Worm (Caenorhabditis elegans) whole organism, late embryonic: Measurements from ENCODE around the gene sri-57.
"Not testable (repeated sequence)": the region's sequence is repeated elsewhere in the genome, so short reads cannot be mapped to it uniquely, and the experiment has no call there.

Source experiments
- C38D4.7 ChIP-seq: fragments of 200-800 bp; sonication (Bioruptor generic); optimal IDR thresholded peaks from 2 replicates; lab custom pipeline; 2018; ENCODE audit warnings: mild to moderate bottlenecking, missing genetic modification characterization, moderate library complexity, missing compliant biosample characterization
- K09A11.1 ChIP-seq: sonication (generic microtip); optimal IDR thresholded peaks from 2 replicates; lab custom pipeline; 2017; ENCODE audit warnings: antibody characterized with exemption, mild to moderate bottlenecking, missing genetic modification characterization, missing compliant biosample characterization; ENCODE audit not compliant: insufficient read depth
- Y22D7AL.16 ChIP-seq: sonication (generic microtip); optimal IDR thresholded peaks from 2 replicates; lab custom pipeline; 2016; ENCODE audit warnings: missing genetic modification characterization, missing compliant biosample characterization
- ahr-1 ChIP-seq: sonication (generic microtip); optimal IDR thresholded peaks from 2 replicates; lab custom pipeline; 2016; ENCODE audit warnings: missing genetic modification characterization, missing compliant biosample characterization
- ceh-18 ChIP-seq: sonication (generic microtip); optimal IDR thresholded peaks from 2 replicates; lab custom pipeline; 2016; ENCODE audit warnings: missing genetic modification characterization, missing compliant biosample characterization
- ceh-19 ChIP-seq: fragments of 200-800 bp; sonication (Bioruptor generic); optimal IDR thresholded peaks from 2 replicates; lab custom pipeline; 2018; ENCODE audit warnings: mild to moderate bottlenecking, missing genetic modification characterization, missing compliant biosample characterization
- ceh-22 ChIP-seq: sonication (generic microtip); optimal IDR thresholded peaks from 2 replicates; lab custom pipeline; 2017; ENCODE audit warnings: missing biosample characterization, missing genetic modification characterization
- ceh-24 ChIP-seq: sonication (generic microtip); optimal IDR thresholded peaks from 2 replicates; lab custom pipeline; 2016; ENCODE audit warnings: mild to moderate bottlenecking, missing genetic modification characterization, missing compliant biosample characterization
- ceh-30 ChIP-seq: fragments of 150-350 bp; optimal IDR thresholded peaks from 2 replicates; lab custom pipeline; 2014; ENCODE audit warnings: missing biosample characterization, missing genetic modification characterization
- ceh-31 ChIP-seq: sonication (generic microtip); optimal IDR thresholded peaks from 2 replicates; lab custom pipeline; 2016; ENCODE audit warnings: missing genetic modification characterization, missing compliant biosample characterization
- ceh-34 ChIP-seq: sonication (generic microtip); optimal IDR thresholded peaks from 2 replicates; lab custom pipeline; 2016; ENCODE audit warnings: mild to moderate bottlenecking, missing genetic modification characterization, missing compliant biosample characterization
- ceh-45 ChIP-seq: fragments of 200-800 bp; sonication (Bioruptor generic); IDR thresholded peaks from 2 replicates; pipeline ENCODE4 v1.3.6; 2022; ENCODE audit warnings: missing genetic modification reagents, missing genetic modification characterization, missing compliant biosample characterization
- ceh-48 ChIP-seq: sonication (generic microtip); optimal IDR thresholded peaks from 2 replicates; lab custom pipeline; 2016; ENCODE audit warnings: missing genetic modification characterization, inconsistent platforms, missing compliant biosample characterization
- ceh-6 ChIP-seq: fragments of 200-800 bp; sonication (Bioruptor generic); optimal IDR thresholded peaks from 2 replicates; lab custom pipeline; 2018; ENCODE audit warnings: mild to moderate bottlenecking, missing genetic modification characterization, missing compliant biosample characterization
- ceh-9 ChIP-seq: sonication (generic microtip); optimal IDR thresholded peaks from 2 replicates; lab custom pipeline; 2016; ENCODE audit warnings: mild to moderate bottlenecking, missing genetic modification characterization, inconsistent platforms, missing compliant biosample characterization
- dmd-4 ChIP-seq: sonication (generic microtip); optimal IDR thresholded peaks from 2 replicates; lab custom pipeline; 2016; ENCODE audit warnings: borderline replicate concordance, missing genetic modification characterization, missing compliant biosample characterization
- elt-2 ChIP-seq: sonication (generic microtip); optimal IDR thresholded peaks from 2 replicates; lab custom pipeline; 2016; ENCODE audit warnings: missing genetic modification reagents, missing genetic modification characterization, missing compliant biosample characterization
- elt-4 ChIP-seq: sonication (generic microtip); optimal IDR thresholded peaks from 2 replicates; lab custom pipeline; 2016; ENCODE audit warnings: missing genetic modification characterization, missing compliant biosample characterization
- eyg-1 ChIP-seq: sonication (generic microtip); optimal IDR thresholded peaks from 2 replicates; lab custom pipeline; 2016; ENCODE audit warnings: missing genotype, missing genetic modification characterization, missing compliant biosample characterization
- fax-1 ChIP-seq: sonication (generic microtip); optimal IDR thresholded peaks from 2 replicates; lab custom pipeline; 2016; ENCODE audit warnings: missing genotype, missing genetic modification characterization, missing compliant biosample characterization
- fkh-10 ChIP-seq: fragments of 150-350 bp; optimal IDR thresholded peaks from 2 replicates; lab custom pipeline; 2014; ENCODE audit warnings: missing biosample characterization, missing genetic modification reagents, missing genetic modification characterization
- gmeb-2 ChIP-seq: sonication (generic microtip); optimal IDR thresholded peaks from 2 replicates; lab custom pipeline; 2016; ENCODE audit warnings: missing genetic modification characterization, inconsistent platforms, missing compliant biosample characterization
- hlh-13 ChIP-seq: fragments of 200-800 bp; sonication (Bioruptor generic); optimal IDR thresholded peaks from 2 replicates; lab custom pipeline; 2018; ENCODE audit warnings: mild to moderate bottlenecking, missing genetic modification characterization, missing compliant biosample characterization
- hlh-30 ChIP-seq: sonication (generic microtip); optimal IDR thresholded peaks from 2 replicates; lab custom pipeline; 2017; ENCODE audit warnings: antibody characterized with exemption, missing genetic modification characterization, missing compliant biosample characterization; ENCODE audit not compliant: insufficient read depth
- lim-6 ChIP-seq: sonication (generic microtip); optimal IDR thresholded peaks from 2 replicates; lab custom pipeline; 2016; ENCODE audit warnings: missing genetic modification characterization, missing compliant biosample characterization
- lin-11 ChIP-seq: fragments of 200-800 bp; sonication (Bioruptor generic); optimal IDR thresholded peaks from 2 replicates; lab custom pipeline; 2018; ENCODE audit warnings: mild to moderate bottlenecking, missing genetic modification characterization, missing compliant biosample characterization
- madf-2 ChIP-seq: sonication (generic microtip); optimal IDR thresholded peaks from 2 replicates; lab custom pipeline; 2017; ENCODE audit warnings: missing genetic modification characterization, missing compliant biosample characterization
- mec-3 ChIP-seq: sonication (generic microtip); optimal IDR thresholded peaks from 2 replicates; lab custom pipeline; 2016; ENCODE audit warnings: borderline replicate concordance, missing genetic modification characterization, missing compliant biosample characterization
- nfya-1 ChIP-seq: sonication (generic microtip); optimal IDR thresholded peaks from 2 replicates; lab custom pipeline; 2017; ENCODE audit warnings: missing genetic modification characterization, mild to moderate bottlenecking, missing compliant biosample characterization, antibody characterized with exemption, moderate library complexity
- pag-3 ChIP-seq: sonication (generic microtip); optimal IDR thresholded peaks from 2 replicates; lab custom pipeline; 2016; ENCODE audit warnings: missing compliant biosample characterization, missing genetic modification characterization, borderline replicate concordance
- pat-9 ChIP-seq: fragments of 200-800 bp; sonication (Bioruptor generic); optimal IDR thresholded peaks from 2 replicates; lab custom pipeline; 2018; ENCODE audit warnings: mild to moderate bottlenecking, missing genetic modification characterization, moderate library complexity, missing compliant biosample characterization
- pha-2 ChIP-seq: sonication (generic microtip); optimal IDR thresholded peaks from 2 replicates; lab custom pipeline; 2017; ENCODE audit warnings: mild to moderate bottlenecking, missing genetic modification characterization, missing compliant biosample characterization
- pros-1 ChIP-seq: fragments of 150-350 bp; optimal IDR thresholded peaks from 2 replicates; lab custom pipeline; 2014; ENCODE audit warnings: missing biosample characterization, missing genetic modification reagents, missing genetic modification characterization
- sox-4 ChIP-seq: sonication (generic microtip); optimal IDR thresholded peaks from 2 replicates; lab custom pipeline; 2017; ENCODE audit warnings: mild to moderate bottlenecking, missing genetic modification characterization, inconsistent platforms, missing compliant biosample characterization
- syd-9 ChIP-seq: sonication (generic microtip); optimal IDR thresholded peaks from 2 replicates; lab custom pipeline; 2016; ENCODE audit warnings: mild to moderate bottlenecking, missing genetic modification characterization, moderate library complexity, missing compliant biosample characterization
- ttx-3 ChIP-seq: sonication (generic microtip); optimal IDR thresholded peaks from 2 replicates; lab custom pipeline; 2016; ENCODE audit warnings: missing genetic modification reagents, missing genetic modification characterization, missing compliant biosample characterization
- ztf-16 ChIP-seq: sonication (generic microtip); optimal IDR thresholded peaks from 2 replicates; lab custom pipeline; 2017; ENCODE audit warnings: missing genetic modification characterization, missing compliant biosample characterization

Gene sri-57

DNA sequence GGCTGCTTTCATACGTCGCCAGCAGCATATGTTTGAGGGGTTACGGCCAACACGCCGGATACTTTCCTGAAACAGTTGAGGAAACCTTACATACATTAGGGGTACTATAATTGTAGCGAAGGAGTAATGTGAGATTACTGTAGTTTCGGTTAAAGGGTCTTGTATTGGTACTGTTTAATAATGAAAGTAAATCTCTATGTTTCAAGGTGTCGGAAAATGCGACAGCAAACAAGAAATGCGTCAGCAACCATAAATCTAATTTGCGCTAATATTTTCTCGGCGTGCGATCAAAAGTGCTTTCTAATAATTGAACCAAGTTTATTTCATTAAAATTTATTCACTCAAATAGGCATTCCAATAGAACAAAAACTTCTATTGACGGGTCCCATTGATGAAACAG is at the start of gene sri-57:
sri-57 (minus strand) TSS at position 101 of the 400 bp plus-strand sequence.
- not testable (repeated sequence) for TF ChIP-seq pag-3; elt-4 (tag; lab: Kevin White, UChicago); syd-9 (tag; lab: Kevin White, UChicago)

DNA sequence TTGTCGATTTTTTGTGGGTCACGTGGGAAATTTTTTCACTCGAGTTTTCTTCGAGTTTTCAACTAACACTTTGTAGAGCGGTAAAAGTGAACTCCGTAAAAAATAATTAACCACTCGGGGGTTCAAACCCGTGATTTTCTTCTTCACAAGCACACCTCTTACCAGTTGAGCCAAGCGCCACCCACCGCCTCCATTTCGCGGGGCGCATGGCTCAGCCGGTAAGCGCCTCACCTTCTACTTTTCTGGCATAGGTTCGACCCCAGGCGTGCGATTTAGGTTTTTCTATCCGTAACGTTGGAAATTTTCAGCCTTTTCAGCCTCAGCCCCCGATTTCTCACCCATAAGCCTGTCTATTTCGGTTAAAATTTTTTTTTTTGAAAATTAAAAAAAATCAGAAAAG is 49.8 kb upstream of the sri-57 start:
- TF ChIP-seq pros-1 (tag; lab: Kevin White, UChicago) (no peak), lim-6 (tag; lab: Kevin White, UChicago) (no peak), ceh-31 (tag; lab: Kevin White, UChicago) (no peak), gmeb-2 (tag; lab: Kevin White, UChicago) (no peak), mec-3 (tag; lab: Kevin White, UChicago) (no peak), ttx-3 (tag; lab: Kevin White, UChicago) (no peak), ceh-9 (tag; lab: Kevin White, UChicago) (no peak), K09A11.1 (tag; lab: Kevin White, UChicago) (no peak), ceh-18 (no peak), nfya-1 (tag; lab: Kevin White, UChicago) (no peak), hlh-30 (tag; lab: Kevin White, UChicago) (no peak), ceh-45 (no peak), hlh-13 (GFP tag; lab: Kevin White, UChicago) (no peak)
- TF ChIP-seq, all 69 proteins: peak for 0

DNA sequence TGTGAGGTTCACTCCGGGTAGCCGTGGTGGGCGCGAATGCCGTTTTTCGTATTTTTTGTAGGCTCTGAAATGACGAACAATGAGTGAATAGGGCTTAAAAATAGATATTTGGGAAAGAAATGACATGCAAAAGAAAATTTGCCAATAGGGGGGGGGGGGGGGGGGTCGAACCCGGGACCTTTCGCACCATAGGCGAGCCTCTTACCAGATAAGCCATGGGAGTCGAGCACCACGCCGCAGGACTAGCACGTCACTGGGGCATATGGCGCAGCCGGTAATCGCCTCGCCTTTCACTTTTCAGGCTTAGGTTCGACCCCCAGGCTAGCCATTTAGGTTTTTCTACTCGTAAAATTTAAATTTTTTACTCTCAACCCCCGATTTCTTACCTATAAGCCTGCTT is 47.0 kb upstream of the sri-57 start:
- no peak for TF ChIP-seq ceh-6 (GFP tag; lab: Kevin White, UChicago)
- no peak for TF ChIP-seq fkh-10 (GFP tag; lab: Kevin White, UChicago)
- TF ChIP-seq ceh-30 (tag; lab: Kevin White, UChicago), result no peak
- TF ChIP-seq nfya-1 (tag; lab: Kevin White, UChicago), result no peak
- no peak for TF ChIP-seq mec-3 (tag; lab: Kevin White, UChicago)
- TF ChIP-seq ceh-22 (tag; lab: Kevin White, UChicago), result no peak
- TF ChIP-seq ceh-19 (GFP tag; lab: Kevin White, UChicago), result no peak
- TF ChIP-seq K09A11.1 (tag; lab: Kevin White, UChicago), result no peak
- no peak for TF ChIP-seq ceh-31 (tag; lab: Kevin White, UChicago)
- TF ChIP-seq elt-2 (tag; lab: Kevin White, UChicago), result no peak
- TF ChIP-seq ceh-34 (tag; lab: Kevin White, UChicago), result no peak
- no peak for TF ChIP-seq Y22D7AL.16 (tag; lab: Kevin White, UChicago)

DNA sequence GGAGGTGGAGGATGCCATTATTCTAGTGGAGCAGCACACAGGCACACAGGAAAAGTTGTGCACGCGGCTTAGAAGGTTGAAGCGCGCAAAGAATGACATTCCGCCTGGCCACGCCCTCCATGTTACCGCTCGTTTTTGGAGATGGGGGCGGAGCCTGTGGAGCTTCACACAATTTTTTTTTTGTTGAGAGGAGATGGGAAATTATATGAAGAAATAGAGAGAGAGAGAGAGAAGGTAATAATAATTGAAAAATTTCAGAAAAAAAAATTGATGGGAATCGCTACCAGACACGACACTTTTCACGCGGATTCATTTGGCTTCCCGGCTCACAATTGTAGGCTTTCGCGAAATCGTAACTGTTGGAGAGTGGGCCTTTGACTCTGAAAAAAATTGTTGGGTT is 45.1 kb upstream of the sri-57 start, which contains the start of gene T05A8.3:
T05A8.3 (minus strand) TSS at position 101 of the 400 bp plus-strand sequence.
- TF ChIP-seq ahr-1 (no peak), ceh-18 (no peak), fax-1 (tag; lab: Kevin White, UChicago) (no peak), ztf-16 (tag; lab: Kevin White, UChicago) (no peak), pat-9 (tag; lab: Kevin White, UChicago) (no peak), lin-11 (tag; lab: Kevin White, UChicago) (no peak), ceh-48 (tag; lab: Kevin White, UChicago) (no peak), dmd-4 (tag; lab: Kevin White, UChicago) (no peak), madf-2 (tag; lab: Kevin White, UChicago) (no peak), C38D4.7 (GFP tag; lab: Kevin White, UChicago) (no peak), eyg-1 (tag; lab: Kevin White, UChicago) (no peak), pha-2 (no peak), ceh-24 (no peak), sox-4 (tag; lab: Kevin White, UChicago) (no peak), syd-9 (tag; lab: Kevin White, UChicago) (no peak)
